Worm (Caenorhabditis elegans): ENCODE data around the gene fbxb-46.

DNA sequence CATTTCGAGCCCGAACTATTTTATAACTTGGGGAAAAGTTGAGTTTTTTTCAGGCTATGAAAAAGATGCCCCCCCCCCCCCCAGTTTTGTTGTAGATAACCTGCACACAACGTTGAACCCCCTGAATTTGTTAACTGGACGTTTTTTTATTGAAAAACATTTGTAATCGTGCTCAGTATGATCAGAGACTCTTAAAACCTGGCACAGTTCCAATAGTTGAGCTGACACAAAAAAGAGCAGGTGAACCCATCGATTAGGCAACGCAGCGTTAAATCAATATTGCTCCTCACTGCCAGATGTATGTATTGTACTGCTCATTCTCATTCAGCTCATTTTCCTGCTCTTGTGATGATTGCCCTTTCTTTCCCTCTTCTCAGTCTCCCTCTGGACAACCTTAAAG, 25.3 kb downstream of the fbxb-46 start, which contains the start of gene K05F6.12:
- TF ChIP-seq ceh-13 (GFP tag; optimal IDR thresholded peaks at IDR 0.05) (no peak), ama-1 (optimal IDR thresholded peaks at IDR 0.05) (no peak), hmbx-1 (tag; optimal IDR thresholded peaks at IDR 0.05) (no peak), B0310.2 (tag; optimal IDR thresholded peaks at IDR 0.05) (no peak), tra-4 (tag; optimal IDR thresholded peaks at IDR 0.05) (no peak), ceh-36 (tag; optimal IDR thresholded peaks at IDR 0.05) (no peak), sea-1 (GFP tag; conservative IDR thresholded peaks at IDR 0.05) (no peak), flt-1 (GFP tag; IDR thresholded peaks at IDR 0.05) (no peak)
